Fruit fly (Drosophila melanogaster): ENCODE results near the gene CG4338.

- TF ChIP-seq EcR (GFP tag; optimal IDR thresholded peaks at IDR 0.05), result no peak
- TF ChIP-seq Dll (optimal IDR thresholded peaks at IDR 0.05), result no peak
These were observed 31.9 kb upstream of the CG4338 start for dm6 chr3R:15243452-15243851.

Measured in whole organism.